Fruit fly (Drosophila melanogaster): ENCODE results near the gene CG14321.
A peak's percentile ranks its signal among the peaks of the same experiment; 100 is the strongest.

Gene CG14321

dm6 chr3R:17716858-17717596, 16.4 kb upstream of the CG14321 start (continued):
- TF ChIP-seq chn (GFP tag; optimal IDR thresholded peaks at IDR 0.05) (peak; percentile 34), Fer1 (GFP tag; optimal IDR thresholded peaks at IDR 0.05) (peak; percentile 67), Dref (GFP tag; IDR thresholded peaks at IDR 0.05) (no peak), onecut (GFP tag; IDR thresholded peaks at IDR 0.05) (peak; percentile 65; the same call in 1 of the 2 replicates), Kr (GFP tag; optimal IDR thresholded peaks at IDR 0.05) (no peak), seq (GFP tag; IDR thresholded peaks at IDR 0.05) (no peak), CG15601 (tag; optimal IDR thresholded peaks at IDR 0.05) (peak; percentile 39), wdn (GFP tag; IDR thresholded peaks at IDR 0.05) (no peak), Sin3A (optimal IDR thresholded peaks at IDR 0.05) (no peak), CG10543 (GFP tag; optimal IDR thresholded peaks at IDR 0.05) (peak; percentile 85), Sox102F (GFP tag; optimal IDR thresholded peaks at IDR 0.05) (no peak), YL-1 (GFP tag; optimal IDR thresholded peaks at IDR 0.05) (peak; percentile 49), CG10267 (tag; optimal IDR thresholded peaks at IDR 0.05) (peak; percentile 57), ac (GFP tag; optimal IDR thresholded peaks at IDR 0.05) (peak; percentile 24), ssp (GFP tag; IDR thresholded peaks at IDR 0.05) (no peak), Gsc (GFP tag; IDR thresholded peaks at IDR 0.05) (no peak), dmrt99B (tag; optimal IDR thresholded peaks at IDR 0.05) (peak; percentile 21), CG34422 (GFP tag; IDR thresholded peaks at IDR 0.05) (no peak), h (optimal IDR thresholded peaks at IDR 0.05) (no peak), Lpt (GFP tag; optimal IDR thresholded peaks at IDR 0.05) (no peak), CG8089 (GFP tag; optimal IDR thresholded peaks at IDR 0.05) (no peak), eyg (GFP tag; optimal IDR thresholded peaks at IDR 0.05) (no peak), HmgZ (tag; optimal IDR thresholded peaks at IDR 0.05) (peak; percentile 64), abd-A (tag; optimal IDR thresholded peaks at IDR 0.05) (peak; percentile 94), dimm (GFP tag; IDR thresholded peaks at IDR 0.05) (no peak), PHDP (tag; optimal IDR thresholded peaks at IDR 0.05) (peak; percentile 2), jigr1 (GFP tag; IDR thresholded peaks at IDR 0.05) (no peak), ash1 (GFP tag; optimal IDR thresholded peaks at IDR 0.05) (peak; percentile 27), tio (GFP tag; optimal IDR thresholded peaks at IDR 0.05) (no peak), ab (GFP tag; optimal IDR thresholded peaks at IDR 0.05) (no peak), oc (tag; optimal IDR thresholded peaks at IDR 0.05) (peak; percentile 29), her (GFP tag; optimal IDR thresholded peaks at IDR 0.05) (peak; percentile 51), CG12219 (GFP tag; optimal IDR thresholded peaks at IDR 0.05) (peak; percentile 36), Meics (GFP tag; optimal IDR thresholded peaks at IDR 0.05) (peak; percentile 48), CG15696 (tag; optimal IDR thresholded peaks at IDR 0.05) (no peak), CG16779 (GFP tag; IDR thresholded peaks at IDR 0.05) (no peak), Rx (GFP tag; IDR thresholded peaks at IDR 0.05) (no peak), Taf1 (GFP tag; IDR thresholded peaks at IDR 0.05) (no peak), btn (GFP tag; optimal IDR thresholded peaks at IDR 0.05) (no peak), TFAM (GFP tag; optimal IDR thresholded peaks at IDR 0.05) (no peak), danr (GFP tag; IDR thresholded peaks at IDR 0.05) (no peak), CG10654 (GFP tag; optimal IDR thresholded peaks at IDR 0.05) (no peak), sens (GFP tag) (peak; percentile 79), Hr51 (GFP tag; optimal IDR thresholded peaks at IDR 0.05) (peak in 1 of 2 experiments; percentile 19), CG4617 (GFP tag; optimal IDR thresholded peaks at IDR 0.05; ENCODE audit: borderline replicate concordance) (no peak), vfl (GFP tag; optimal IDR thresholded peaks at IDR 0.05) (peak; percentile 51), Trl (optimal IDR thresholded peaks at IDR 0.05) (peak; percentile 98), Trl (GFP tag; optimal IDR thresholded peaks at IDR 0.05) (peak; percentile 80), MTF-1 (GFP tag; optimal IDR thresholded peaks at IDR 0.05; ENCODE audit: borderline replicate concordance) (no peak), CG33557 (GFP tag; optimal IDR thresholded peaks at IDR 0.05) (peak; percentile 13), CG6854 (GFP tag; optimal IDR thresholded peaks at IDR 0.05) (peak; percentile 30), CG4730 (GFP tag; IDR thresholded peaks at IDR 0.05) (no peak)
